Worm (Caenorhabditis elegans) whole organism, L4 larva: ENCODE measurements around the gene T27E4.1.

Experiments
- F37D6.2 ChIP-seq: sonication (generic microtip); optimal IDR thresholded peaks from 2 replicates; lab custom pipeline; 2016; ENCODE audit warnings: mild to moderate bottlenecking, missing genetic modification characterization, missing compliant biosample characterization
- F44E2.7 ChIP-seq: fragments of 200-800 bp; sonication (Bioruptor generic); IDR thresholded peaks from 2 replicates; pipeline ENCODE4 v2.1.2; 2022; ENCODE audit warnings: missing genetic modification characterization, missing compliant biosample characterization
- T26A8.4 ChIP-seq: fragments of 200-800 bp; sonication (Bioruptor generic); IDR thresholded peaks from 2 replicates; pipeline ENCODE4 v1.3.6; 2022; ENCODE audit warnings: missing genetic modification characterization, missing compliant biosample characterization
- ZK337.2 ChIP-seq: fragments of 200-800 bp; sonication (Bioruptor generic); IDR thresholded peaks from 2 replicates; pipeline ENCODE4 v1.3.6; 2022; ENCODE audit warnings: missing genetic modification reagents, missing genetic modification characterization, missing compliant biosample characterization
- aha-1 ChIP-seq: fragments of 150-350 bp; peaks from one replicate; lab custom pipeline; 2014; ENCODE audit warnings: missing biosample characterization, missing genetic modification characterization
- ama-1 ChIP-seq: fragments of 150-350 bp; optimal IDR thresholded peaks from 2 replicates; lab custom pipeline; 2014; ENCODE audit warnings: inconsistent platforms, mixed read lengths
- arid-1 ChIP-seq: fragments of 200-800 bp; sonication (Bioruptor generic); conservative IDR thresholded peaks from 2 replicates; pipeline ENCODE4 v1.3.6; 2022; ENCODE audit warnings: missing genetic modification reagents, missing genetic modification characterization, missing compliant biosample characterization
- ceh-28 ChIP-seq: fragments of 150-350 bp; optimal IDR thresholded peaks from 2 replicates; lab custom pipeline; 2014; ENCODE audit warnings: missing biosample characterization, missing genetic modification reagents, missing genetic modification characterization
- ceh-32 ChIP-seq: sonication (generic microtip); optimal IDR thresholded peaks from 2 replicates; lab custom pipeline; 2016; ENCODE audit warnings: mild to moderate bottlenecking, missing genetic modification characterization, missing compliant biosample characterization; ENCODE audit not compliant: poor library complexity
- ces-1 ChIP-seq: fragments of 150-350 bp; sonication (generic microtip); optimal IDR thresholded peaks from 4 replicates; lab custom pipeline; 2014; ENCODE audit warnings: missing biosample characterization, missing genetic modification reagents, missing genetic modification characterization
- ctbp-1 ChIP-seq: fragments of 200-800 bp; sonication (Bioruptor generic); IDR thresholded peaks from 2 replicates; pipeline ENCODE4 v1.3.6; 2022; ENCODE audit warnings: missing genetic modification reagents, missing genetic modification characterization, missing compliant biosample characterization
- daf-16 ChIP-seq, 3 experiments: sonication (generic microtip); optimal IDR thresholded peaks; 2 replicates each; lab custom pipeline; 2016 to 2017; ENCODE audit warnings: missing genetic modification characterization in 3 of 3, missing genetic modification reagents in 3 of 3, mild to moderate bottlenecking in 2 of 3, missing compliant biosample characterization in 2 of 3, missing biosample characterization in 1 of 3, moderate library complexity in 1 of 3
- daf-19 ChIP-seq: fragments of 200-800 bp; sonication (Bioruptor generic); conservative IDR thresholded peaks from 2 replicates; pipeline ENCODE4 v1.3.6; 2022; ENCODE audit warnings: missing genetic modification characterization, missing compliant biosample characterization
- daf-8 ChIP-seq: fragments of 200-800 bp; sonication (Bioruptor generic); IDR thresholded peaks from 2 replicates; pipeline ENCODE4 v1.3.6; 2022; ENCODE audit warnings: missing genetic modification characterization, missing compliant biosample characterization
- dpl-1 ChIP-seq: fragments of 150-350 bp; optimal IDR thresholded peaks from 2 replicates; lab custom pipeline; 2014; ENCODE audit warnings: missing biosample characterization, missing genetic modification reagents, missing genetic modification characterization
- gei-8 ChIP-seq: fragments of 200-800 bp; sonication (Bioruptor generic); optimal IDR thresholded peaks from 2 replicates; lab custom pipeline; 2018; ENCODE audit warnings: mild to moderate bottlenecking, missing genetic modification characterization, missing compliant biosample characterization
- hlh-11 ChIP-seq: fragments of 200-800 bp; sonication (Bioruptor generic); optimal IDR thresholded peaks from 2 replicates; lab custom pipeline; 2018; ENCODE audit warnings: mild to moderate bottlenecking, missing genetic modification characterization, missing compliant biosample characterization
- lim-7 ChIP-seq: fragments of 200-800 bp; sonication (Bioruptor generic); IDR thresholded peaks from 2 replicates; pipeline ENCODE4 v1.3.6; 2022; ENCODE audit warnings: missing genetic modification characterization, missing compliant biosample characterization
- lin-1 ChIP-seq: fragments of 200-800 bp; sonication (Bioruptor generic); IDR thresholded peaks from 2 replicates; pipeline ENCODE4 v1.3.6; 2022; ENCODE audit warnings: missing genetic modification reagents, missing genetic modification characterization, missing compliant biosample characterization
- madf-5 ChIP-seq, 2 experiments: fragments of 200-800 bp; sonication (Bioruptor generic); IDR thresholded peaks; 2 replicates each; pipeline ENCODE4 v1.3.6; 2022; ENCODE audit warnings: missing compliant biosample characterization in 2 of 2, missing genetic modification characterization in 2 of 2
- mdl-1 ChIP-seq, 2 experiments: fragments of 150-350 bp in 1 of 2; sonication (generic microtip) in 1 of 2; optimal IDR thresholded peaks; 2 replicates each; lab custom pipeline; 2014 to 2017; ENCODE audit warnings: missing biosample characterization in 2 of 2, missing genetic modification characterization in 2 of 2
- mep-1 ChIP-seq: fragments of 150-350 bp; sonication (generic microtip); optimal IDR thresholded peaks from 3 replicates; lab custom pipeline; 2014; ENCODE audit warnings: missing biosample characterization, missing genetic modification characterization
- mxl-2 ChIP-seq: fragments of 200-800 bp; sonication (Bioruptor generic); conservative IDR thresholded peaks from 2 replicates; pipeline ENCODE4 v1.3.6; 2022; ENCODE audit warnings: missing genetic modification reagents, missing genetic modification characterization, missing compliant biosample characterization
- nhr-102 ChIP-seq: sonication (generic microtip); optimal IDR thresholded peaks from 2 replicates; lab custom pipeline; 2016; ENCODE audit warnings: mild to moderate bottlenecking, missing genetic modification characterization, moderate library complexity, missing compliant biosample characterization
- nhr-41 ChIP-seq: fragments of 200-800 bp; sonication (Bioruptor generic); IDR thresholded peaks from 2 replicates; pipeline ENCODE4 v1.3.6; 2022; ENCODE audit warnings: missing genetic modification reagents, missing genetic modification characterization, missing compliant biosample characterization
- nhr-42 ChIP-seq: fragments of 200-800 bp; sonication (Bioruptor generic); IDR thresholded peaks from 2 replicates; pipeline ENCODE4 v1.3.6; 2022; ENCODE audit warnings: missing genetic modification characterization, missing compliant biosample characterization
- nhr-76 ChIP-seq: fragments of 150-350 bp; optimal IDR thresholded peaks from 2 replicates; lab custom pipeline; 2014; ENCODE audit warnings: missing biosample characterization, missing genetic modification characterization
- php-3 ChIP-seq: fragments of 200-800 bp; sonication (Bioruptor generic); IDR thresholded peaks from 2 replicates; pipeline ENCODE4 v1.3.6; 2022; ENCODE audit warnings: missing genetic modification reagents, missing genetic modification characterization, missing compliant biosample characterization
- sdz-12 ChIP-seq: fragments of 200-800 bp; sonication (Bioruptor generic); optimal IDR thresholded peaks from 2 replicates; lab custom pipeline; 2018; ENCODE audit warnings: mild to moderate bottlenecking, missing genetic modification characterization, missing compliant biosample characterization
- skn-1 ChIP-seq: fragments of 150-350 bp; optimal IDR thresholded peaks from 2 replicates; lab custom pipeline; 2014; ENCODE audit warnings: missing biosample characterization, missing genetic modification characterization
- unc-130 ChIP-seq: sonication (generic microtip); optimal IDR thresholded peaks from 2 replicates; lab custom pipeline; 2016; ENCODE audit warnings: missing genetic modification reagents, missing genetic modification characterization, missing compliant biosample characterization
- unc-62 ChIP-seq, 3 experiments: fragments of 150-350 bp in 1 of 3; sonication (generic microtip); optimal IDR thresholded peaks in 2 of 3; peaks in 1 of 3; 1 replicate in 1 of 3; 2 replicates in 2 of 3; lab custom pipeline; 2014 to 2017; ENCODE audit warnings: missing biosample characterization in 3 of 3, missing genetic modification characterization in 3 of 3, missing genetic modification reagents in 3 of 3, missing genotype in 1 of 3
- vab-7 ChIP-seq: fragments of 200-800 bp; sonication (Bioruptor generic); IDR thresholded peaks from 2 replicates; pipeline ENCODE4 v1.3.6; 2022; ENCODE audit warnings: missing genetic modification reagents, missing genetic modification characterization, missing compliant biosample characterization
- zfp-2 ChIP-seq: sonication (generic microtip); optimal IDR thresholded peaks from 2 replicates; lab custom pipeline; 2016; ENCODE audit warnings: mild to moderate bottlenecking, missing genetic modification characterization, missing compliant biosample characterization
- zfp-3 ChIP-seq: fragments of 200-800 bp; sonication (Bioruptor generic); conservative IDR thresholded peaks from 2 replicates; pipeline ENCODE4 v1.3.6; 2022; ENCODE audit warnings: missing genetic modification reagents, missing genetic modification characterization, missing compliant biosample characterization
- ztf-7 ChIP-seq: fragments of 150-350 bp; optimal IDR thresholded peaks from 2 replicates; lab custom pipeline; 2014; ENCODE audit warnings: missing biosample characterization, missing genetic modification characterization

Gene T27E4.1

ce11 chrV:9124180-9124579 lies 32.0 kb downstream of the T27E4.1 start, which contains the start of gene F21C10.6:
F21C10.6 (plus strand) TSS chrV:9124480.
- TF ChIP-seq ctbp-1 = no peak
- TF ChIP-seq dpl-1 (GFP tag; lab: Kevin White, UChicago) = no peak
- no peak for TF ChIP-seq ces-1 (GFP tag; lab: Kevin White, UChicago)
- TF ChIP-seq lin-1 (GFP tag; lab: Robert Waterston, UW) = no peak
- no peak for TF ChIP-seq nhr-102
- no peak for TF ChIP-seq madf-5 (GFP tag; IDR thresholded peaks at IDR 0.05; lab: Robert Waterston, UW)
- no peak for TF ChIP-seq ceh-28
- TF ChIP-seq lim-7 = no peak
- no peak for TF ChIP-seq nhr-41
- TF ChIP-seq zfp-2 (tag; lab: Kevin White, UChicago) = no peak
- TF ChIP-seq zfp-3 (GFP tag; lab: Robert Waterston, UW) = no peak
- TF ChIP-seq nhr-76 (tag; lab: Kevin White, UChicago) = no peak
- no peak for TF ChIP-seq F37D6.2 (tag; lab: Kevin White, UChicago)
- TF ChIP-seq vab-7 = no peak
- TF ChIP-seq mxl-2 = no peak
- no peak for TF ChIP-seq unc-130 (GFP tag; lab: Kevin White, UChicago)
- TF ChIP-seq gei-8 (GFP tag; lab: Kevin White, UChicago) = no peak
- no peak for TF ChIP-seq arid-1 (GFP tag; lab: Robert Waterston, UW)
- TF ChIP-seq T26A8.4 (GFP tag; lab: Robert Waterston, UW) = no peak
- no peak for TF ChIP-seq daf-16 (GFP tag; optimal IDR thresholded peaks at IDR 0.05; lab: Kevin White, UChicago)
- no peak for TF ChIP-seq daf-16 (tag; optimal IDR thresholded peaks at IDR 0.05; lab: Kevin White, UChicago)

DNA sequence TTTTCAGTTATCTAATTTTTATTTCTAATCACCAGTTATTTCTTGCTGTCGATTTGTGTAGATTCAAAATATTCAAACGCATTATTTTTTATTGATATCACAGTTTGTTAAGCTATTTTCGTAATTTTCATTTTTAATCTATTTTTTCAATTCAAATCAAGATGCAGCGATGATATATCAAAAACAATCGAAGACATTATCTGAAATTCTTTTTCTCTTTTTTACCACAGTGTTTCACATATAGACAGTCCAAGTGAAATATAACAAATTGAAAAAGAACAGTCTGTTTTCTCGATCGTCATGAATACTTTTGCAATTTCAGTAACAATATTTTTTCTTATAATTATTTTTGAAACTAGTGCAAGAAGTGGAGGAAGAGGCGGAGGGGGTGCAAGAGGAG lies 33.2 kb downstream of the T27E4.1 start, which contains the start of gene F21C10.5:
Gene F21C10.5 (plus strand): TSS at position 301 of the 400 bp plus-strand sequence.
- TF ChIP-seq sdz-12 (GFP tag; lab: Kevin White, UChicago) = no peak
- no peak for TF ChIP-seq unc-62 (GFP tag; optimal IDR thresholded peaks at IDR 0.05 in 1 of 2; lab: Kevin White, UChicago)
- no peak for TF ChIP-seq unc-62 (tag; optimal IDR thresholded peaks at IDR 0.05; lab: Kevin White, UChicago)
- no peak for TF ChIP-seq mxl-2
- TF ChIP-seq nhr-42 (GFP tag; lab: Robert Waterston, UW) = no peak
- no peak for TF ChIP-seq hlh-11
- no peak for TF ChIP-seq ceh-32
- no peak for TF ChIP-seq mep-1
- no peak for TF ChIP-seq T26A8.4 (GFP tag; lab: Robert Waterston, UW)
- no peak for TF ChIP-seq skn-1

- TF ChIP-seq php-3 (GFP tag; lab: Robert Waterston, UW) (no peak), ctbp-1 (no peak), lim-7 (no peak), mdl-1 (tag; optimal IDR thresholded peaks at IDR 0.05; lab: Kevin White, UChicago) (no peak), daf-19 (GFP tag; lab: Robert Waterston, UW) (no peak), ztf-7 (tag; lab: Kevin White, UChicago) (no peak), ama-1 (lab: Kevin White, UChicago) (no peak), daf-8 (GFP tag; lab: Robert Waterston, UW) (no peak), sdz-12 (GFP tag; lab: Kevin White, UChicago) (no peak), nhr-42 (GFP tag; lab: Robert Waterston, UW) (no peak), dpl-1 (GFP tag; lab: Kevin White, UChicago) (no peak), F44E2.7 (no peak)
These were observed 34.2 kb downstream of the T27E4.1 start, which contains the start of gene F21C10.4 for ce11 chrV:9126316-9126715. F21C10.4 (plus strand) TSS chrV:9126616.

ce11 chrV:9127773-9128172 lies 35.6 kb downstream of the T27E4.1 start, which contains the start of gene F21C10.3:
F21C10.3 (plus strand) TSS chrV:9128073.
- no peak for TF ChIP-seq ZK337.2
- peak; percentile 13 for TF ChIP-seq aha-1 (tag; lab: Kevin White, UChicago)
